Worm (Caenorhabditis elegans): ENCODE data around the gene C10E2.5.

DNA sequence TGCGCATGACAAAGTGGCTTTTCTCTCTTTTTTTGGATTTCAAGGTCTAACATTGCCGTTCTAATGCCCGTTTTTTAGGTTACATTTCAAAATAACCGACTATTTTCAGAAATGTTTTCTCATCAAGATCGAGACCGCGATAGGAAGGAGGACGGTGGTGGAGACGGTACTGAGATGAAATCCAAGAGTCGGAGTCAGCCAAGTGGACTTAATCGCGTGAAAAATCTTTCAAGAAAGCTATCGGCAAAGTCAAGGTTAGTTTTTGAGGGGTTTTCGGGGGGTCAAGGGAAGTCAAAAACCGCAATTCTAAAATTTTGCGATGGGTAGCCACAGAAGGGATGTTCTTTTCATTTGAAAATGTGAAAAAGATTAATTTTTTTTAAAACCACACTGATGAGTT lies 41.6 kb upstream of the C10E2.5 start, which contains the start of gene aak-2:
- TF ChIP-seq F10E7.11 (tag; optimal IDR thresholded peaks at IDR 0.05) (no peak), ceh-40 (GFP tag; IDR thresholded peaks at IDR 0.05) (no peak), hlh-26 (GFP tag; conservative IDR thresholded peaks at IDR 0.05) (no peak), snpc-4 (GFP tag; optimal IDR thresholded peaks at IDR 0.05) (no peak), snpc-4 (tag; optimal IDR thresholded peaks at IDR 0.05) (no peak), attf-3 (GFP tag; conservative IDR thresholded peaks at IDR 0.05) (no peak), F37B4.10 (GFP tag; IDR thresholded peaks at IDR 0.05) (no peak), sea-2 (GFP tag; IDR thresholded peaks at IDR 0.05) (no peak), die-1 (tag; optimal IDR thresholded peaks at IDR 0.05) (no peak), pha-4 (tag; optimal IDR thresholded peaks at IDR 0.05) (no peak), nfya-2 (GFP tag; IDR thresholded peaks at IDR 0.05) (no peak), F49E8.2 (tag; optimal IDR thresholded peaks at IDR 0.05; ENCODE audit: insufficient read depth) (no peak), lin-35 (GFP tag; optimal IDR thresholded peaks at IDR 0.05) (no peak)
